Worm (Caenorhabditis elegans) whole organism, L4 larva: Measurements from ENCODE around the gene F21D5.6.

Experiments
- F10B5.3 ChIP-seq: sonication (generic microtip); optimal IDR thresholded peaks from 2 replicates; lab custom pipeline; 2016; ENCODE audit warnings: mild to moderate bottlenecking, missing genetic modification characterization, missing compliant biosample characterization
- dmd-8 ChIP-seq: fragments of 200-800 bp; sonication (Bioruptor generic); IDR thresholded peaks from 2 replicates; pipeline ENCODE4 v1.3.6; 2022; ENCODE audit warnings: missing genetic modification characterization, missing compliant biosample characterization
- egl-27 ChIP-seq: sonication (generic microtip); optimal IDR thresholded peaks from 3 replicates; lab custom pipeline; 2017; ENCODE audit warnings: missing biosample characterization, missing genetic modification reagents, missing genetic modification characterization
- fkh-10 ChIP-seq: fragments of 150-350 bp; optimal IDR thresholded peaks from 2 replicates; lab custom pipeline; 2014; ENCODE audit warnings: missing biosample characterization, missing genetic modification reagents, missing genetic modification characterization
- hlh-30 ChIP-seq: sonication (generic microtip); optimal IDR thresholded peaks from 2 replicates; lab custom pipeline; 2017; ENCODE audit warnings: antibody characterized with exemption, mild to moderate bottlenecking, missing genetic modification characterization, missing compliant biosample characterization; ENCODE audit not compliant: insufficient read depth
- madf-5 ChIP-seq, 2 experiments: fragments of 200-800 bp; sonication (Bioruptor generic); IDR thresholded peaks; 2 replicates each; pipeline ENCODE4 v1.3.6; 2022; ENCODE audit warnings: missing compliant biosample characterization in 2 of 2, missing genetic modification characterization in 2 of 2
- mes-2 ChIP-seq: sonication (generic microtip); optimal IDR thresholded peaks from 2 replicates; lab custom pipeline; 2016; ENCODE audit warnings: missing genotype, mild to moderate bottlenecking, missing genetic modification characterization, missing compliant biosample characterization; ENCODE audit not compliant: poor library complexity, severe bottlenecking
- nhr-28 ChIP-seq: fragments of 150-350 bp; optimal IDR thresholded peaks from 2 replicates; lab custom pipeline; 2014; ENCODE audit warnings: missing biosample characterization, missing genetic modification characterization
- nhr-41 ChIP-seq: fragments of 200-800 bp; sonication (Bioruptor generic); IDR thresholded peaks from 2 replicates; pipeline ENCODE4 v1.3.6; 2022; ENCODE audit warnings: missing genetic modification reagents, missing genetic modification characterization, missing compliant biosample characterization
- nhr-77 ChIP-seq: fragments of 150-350 bp; optimal IDR thresholded peaks from 2 replicates; lab custom pipeline; 2014; ENCODE audit warnings: missing biosample characterization, missing genetic modification characterization
- pqm-1 ChIP-seq: sonication (generic microtip); optimal IDR thresholded peaks from 2 replicates; lab custom pipeline; 2017; ENCODE audit warnings: missing biosample characterization, missing genetic modification characterization
- skn-1 ChIP-seq: fragments of 150-350 bp; optimal IDR thresholded peaks from 2 replicates; lab custom pipeline; 2014; ENCODE audit warnings: missing biosample characterization, missing genetic modification characterization
- zip-2 ChIP-seq: fragments of 150-350 bp; optimal IDR thresholded peaks from 2 replicates; lab custom pipeline; 2014; ENCODE audit warnings: missing biosample characterization, missing genetic modification characterization

DNA sequence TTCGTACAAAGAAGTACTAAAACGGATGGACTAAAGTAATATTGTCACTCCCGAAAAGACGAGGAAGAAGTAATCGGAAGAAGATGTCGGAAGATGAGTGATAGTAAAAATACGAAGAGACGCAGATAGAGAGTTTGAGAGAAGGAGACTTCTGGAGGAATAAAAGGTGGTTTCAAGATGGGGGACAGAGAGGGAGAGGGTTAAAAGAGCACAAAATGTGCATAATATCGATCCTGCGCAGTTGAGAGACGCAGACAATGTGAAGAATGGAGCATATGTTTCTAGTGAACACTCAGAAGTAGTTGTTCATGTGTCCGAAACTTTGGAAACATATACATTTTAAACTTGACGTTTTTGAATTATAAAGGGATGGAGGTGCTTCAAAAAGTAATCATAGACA is 21.3 kb upstream of the F21D5.6 start:
- TF ChIP-seq mes-2 (tag; lab: Kevin White, UChicago) (no peak), skn-1 (tag; lab: Kevin White, UChicago) (no peak), nhr-28 (tag; lab: Kevin White, UChicago) (no peak), nhr-41 (GFP tag; lab: Robert Waterston, UW) (no peak), nhr-77 (tag; lab: Kevin White, UChicago) (no peak), hlh-30 (tag; lab: Kevin White, UChicago) (peak; percentile 30), F10B5.3 (tag; lab: Kevin White, UChicago) (no peak), egl-27 (no peak), dmd-8 (GFP tag; lab: Robert Waterston, UW) (no peak), zip-2 (tag; lab: Kevin White, UChicago) (no peak), madf-5 (GFP tag; IDR thresholded peaks at IDR 0.05; lab: Robert Waterston, UW) (no peak), pqm-1 (tag; lab: Kevin White, UChicago) (no peak), fkh-10 (peak; percentile 94)
